Fruit fly (Drosophila melanogaster) whole organism, embryonic: ENCODE measurements around the gene mRpS7.

ENCODE experiments used
- Aef1 ChIP-seq: fragments of 200-800 bp; sonication (Bioruptor generic); IDR thresholded peaks from 3 replicates; pipeline ENCODE4 v1.3.6; 2022; ENCODE audit warnings: missing biosample characterization, missing genetic modification characterization
- Atf3 ChIP-seq: fragments of 200-800 bp; sonication (Bioruptor generic); optimal IDR thresholded peaks from 3 replicates; lab custom pipeline; 2016; ENCODE audit warnings: missing biosample characterization, missing genetic modification characterization
- BEAF-32 ChIP-seq: fragments of 200-800 bp; sonication (Bioruptor generic); optimal IDR thresholded peaks from 3 replicates; lab custom pipeline; 2017; ENCODE audit warnings: missing biosample characterization, missing genetic modification characterization, mild to moderate bottlenecking, moderate library complexity, missing genetic modification reagents
- CG10209 ChIP-seq: fragments of 200-800 bp; sonication (Bioruptor generic); optimal IDR thresholded peaks from 3 replicates; lab custom pipeline; 2017; ENCODE audit warnings: missing biosample characterization, mild to moderate bottlenecking, missing genetic modification characterization, missing genetic modification reagents
- CG1024 ChIP-seq: fragments of 200-800 bp; sonication (Bioruptor generic); IDR thresholded peaks from 2 replicates; pipeline ENCODE4 v1.3.6; 2022; ENCODE audit warnings: missing biosample characterization, missing genetic modification characterization
- CG14860 ChIP-seq: fragments of 200-800 bp; sonication (Bioruptor generic); IDR thresholded peaks from 3 replicates; pipeline ENCODE4 v1.3.6; 2022; ENCODE audit warnings: missing biosample characterization, missing genetic modification characterization; ENCODE audit not compliant: partially characterized antibody
- CG15514 ChIP-seq: fragments of 200-800 bp; sonication (Bioruptor generic); optimal IDR thresholded peaks from 3 replicates; lab custom pipeline; 2017; ENCODE audit warnings: missing biosample characterization, missing genetic modification characterization, mild to moderate bottlenecking, moderate library complexity, missing genetic modification reagents
- CG1603 ChIP-seq: fragments of 200-800 bp; sonication (Bioruptor generic); optimal IDR thresholded peaks from 2 replicates; lab custom pipeline; 2019; ENCODE audit warnings: missing biosample characterization, mild to moderate bottlenecking, missing genetic modification characterization, moderate library complexity
- CG16863 ChIP-seq: fragments of 200-800 bp; sonication (Bioruptor generic); optimal IDR thresholded peaks from 3 replicates; lab custom pipeline; 2016; ENCODE audit warnings: missing biosample characterization, missing genetic modification characterization
- CG17361 ChIP-seq: fragments of 200-800 bp; sonication (Bioruptor generic); IDR thresholded peaks from 3 replicates; pipeline ENCODE4 v1.3.6; 2022; ENCODE audit warnings: missing biosample characterization, missing genetic modification characterization
- CG18262 ChIP-seq: fragments of 200-800 bp; optimal IDR thresholded peaks from 3 replicates; lab custom pipeline; 2019; ENCODE audit warnings: missing biosample characterization, mild to moderate bottlenecking, missing genetic modification characterization, moderate library complexity
- CG18599 ChIP-seq: fragments of 200-800 bp; sonication (Bioruptor generic); optimal IDR thresholded peaks from 3 replicates; lab custom pipeline; 2017; ENCODE audit warnings: missing biosample characterization, missing genetic modification characterization, mild to moderate bottlenecking, moderate library complexity, missing genetic modification reagents
- CG2202 ChIP-seq: fragments of 200-800 bp; sonication (Bioruptor generic); optimal IDR thresholded peaks from 2 replicates; lab custom pipeline; 2018; ENCODE audit warnings: missing biosample characterization, mild to moderate bottlenecking, missing genetic modification characterization
- CG3065 ChIP-seq: fragments of 200-800 bp; sonication (Bioruptor generic); optimal IDR thresholded peaks from 2 replicates; lab custom pipeline; 2016; ENCODE audit warnings: missing biosample characterization, missing genetic modification characterization
- CG31224 ChIP-seq: fragments of 200-800 bp; sonication (Bioruptor generic); IDR thresholded peaks from 2 replicates; pipeline ENCODE4 v1.3.6; 2022; ENCODE audit warnings: missing biosample characterization, missing genetic modification characterization
- CG4730 ChIP-seq: fragments of 200-800 bp; sonication (Bioruptor generic); IDR thresholded peaks from 2 replicates; pipeline ENCODE4 v1.3.6; 2022; ENCODE audit warnings: missing biosample characterization, missing genetic modification characterization
- CG7963 ChIP-seq: fragments of 200-800 bp; sonication (Bioruptor generic); IDR thresholded peaks from 3 replicates; pipeline ENCODE4 v1.3.6; 2022; ENCODE audit warnings: missing biosample characterization, missing genetic modification characterization; ENCODE audit not compliant: partially characterized antibody
- CG8388 ChIP-seq: fragments of 200-800 bp; sonication (Bioruptor generic); optimal IDR thresholded peaks from 2 replicates; lab custom pipeline; 2019; ENCODE audit warnings: missing biosample characterization, mild to moderate bottlenecking, missing genetic modification characterization, moderate library complexity
- CG9215 ChIP-seq: fragments of 200-800 bp; sonication (Bioruptor generic); IDR thresholded peaks from 2 replicates; pipeline ENCODE4 v1.3.6; 2022; ENCODE audit warnings: missing biosample characterization, missing genetic modification characterization
- Dll ChIP-seq: fragments of 200-800 bp; sonication (Bioruptor generic); IDR thresholded peaks from 4 replicates; pipeline ENCODE4 v1.3.6; 2022; ENCODE audit warnings: missing biosample characterization, missing genetic modification characterization; ENCODE audit not compliant: partially characterized antibody
- Doc2 ChIP-seq: fragments of 200-800 bp; sonication (Bioruptor generic); IDR thresholded peaks from 2 replicates; pipeline ENCODE4 v1.3.6; 2022; ENCODE audit warnings: missing biosample characterization, missing genetic modification characterization
- HLHmδ ChIP-seq: fragments of 200-800 bp; sonication (Bioruptor generic); optimal IDR thresholded peaks from 2 replicates; lab custom pipeline; 2018; ENCODE audit warnings: missing biosample characterization, mild to moderate bottlenecking, missing genetic modification characterization, moderate library complexity
- Lhr ChIP-seq: fragments of 200-800 bp; sonication (Bioruptor generic); optimal IDR thresholded peaks from 3 replicates; lab custom pipeline; 2017; ENCODE audit warnings: mild to moderate bottlenecking, missing biosample characterization, missing genetic modification reagents, missing genetic modification characterization
- MESR4 ChIP-seq: fragments of 200-800 bp; sonication (Bioruptor generic); optimal IDR thresholded peaks from 2 replicates; lab custom pipeline; 2018; ENCODE audit warnings: missing biosample characterization, mild to moderate bottlenecking, missing genetic modification characterization, moderate library complexity
- Med ChIP-seq: fragments of 200-800 bp; sonication (Bioruptor generic); peaks from one replicate; lab custom pipeline; 2016; ENCODE audit warnings: missing biosample characterization, missing genetic modification characterization, mild to moderate bottlenecking, inconsistent platforms, moderate library complexity
- NC2β ChIP-seq: fragments of 200-800 bp; sonication (Bioruptor generic); optimal IDR thresholded peaks from 2 replicates; lab custom pipeline; 2016; ENCODE audit warnings: missing biosample characterization, missing genetic modification characterization
- Neu2 ChIP-seq: fragments of 200-800 bp; sonication (Bioruptor generic); optimal IDR thresholded peaks from 3 replicates; lab custom pipeline; 2016; ENCODE audit warnings: missing biosample characterization, missing genetic modification characterization, borderline replicate concordance
- Opbp ChIP-seq: fragments of 200-800 bp; sonication (Bioruptor generic); IDR thresholded peaks from 3 replicates; pipeline ENCODE4 v1.3.6; 2022; ENCODE audit warnings: missing biosample characterization, missing genetic modification characterization; ENCODE audit not compliant: partially characterized antibody
- Pdp1 ChIP-seq, 2 experiments: fragments of 200-800 bp; sonication (Bioruptor generic); optimal IDR thresholded peaks; 3 replicates each; lab custom pipeline; 2016; ENCODE audit warnings: missing biosample characterization in 2 of 2, missing genetic modification characterization in 2 of 2, mild to moderate bottlenecking in 1 of 2, moderate library complexity in 1 of 2
- Ravus ChIP-seq: fragments of 200-800 bp; sonication (Bioruptor generic); IDR thresholded peaks from 2 replicates; pipeline ENCODE4 v1.3.6; 2022; ENCODE audit warnings: missing biosample characterization, missing genetic modification characterization
- al ChIP-seq: fragments of 200-800 bp; sonication (Bioruptor generic); IDR thresholded peaks from 2 replicates; pipeline ENCODE4 v1.3.6; 2022; ENCODE audit warnings: missing biosample characterization, missing genetic modification characterization
- ato ChIP-seq: fragments of 200-800 bp; sonication (Bioruptor generic); IDR thresholded peaks from 2 replicates; pipeline ENCODE4 v1.3.6; 2022; ENCODE audit warnings: missing biosample characterization, missing genetic modification characterization; ENCODE audit not compliant: partially characterized antibody
- bbx ChIP-seq: fragments of 200-800 bp; sonication (Bioruptor generic); IDR thresholded peaks from 2 replicates; pipeline ENCODE4 v1.3.6; 2022; ENCODE audit warnings: missing biosample characterization, missing genetic modification characterization; ENCODE audit not compliant: partially characterized antibody
- bcd ChIP-seq: fragments of 200-800 bp; sonication (Bioruptor generic); optimal IDR thresholded peaks from 2 replicates; lab custom pipeline; 2017; ENCODE audit warnings: missing biosample characterization, mild to moderate bottlenecking, missing genetic modification characterization
- bsh ChIP-seq, 2 experiments: fragments of 200-800 bp; sonication (Bioruptor generic); optimal IDR thresholded peaks; 2 replicates each; lab custom pipeline; 2017 to 2018; ENCODE audit warnings: mild to moderate bottlenecking in 2 of 2, missing biosample characterization in 2 of 2, missing genetic modification characterization in 2 of 2, moderate library complexity in 1 of 2
- dan ChIP-seq: fragments of 200-800 bp; sonication (Bioruptor generic); IDR thresholded peaks from 2 replicates; pipeline ENCODE4 v1.3.6; 2022; ENCODE audit warnings: missing biosample characterization, missing genetic modification characterization
- gfzf ChIP-seq: fragments of 200-800 bp; sonication (Bioruptor generic); optimal IDR thresholded peaks from 2 replicates; lab custom pipeline; 2016; ENCODE audit warnings: missing biosample characterization, mild to moderate bottlenecking, missing genetic modification characterization, moderate library complexity
- insv ChIP-seq, 2 experiments: fragments of 200-800 bp; sonication (Bioruptor generic); optimal IDR thresholded peaks; 3 replicates each; lab custom pipeline; 2016 to 2018; ENCODE audit warnings: missing biosample characterization in 2 of 2, missing genetic modification characterization in 2 of 2
- jigr1 ChIP-seq: fragments of 200-800 bp; sonication (Bioruptor generic); IDR thresholded peaks from 3 replicates; pipeline ENCODE4 v1.3.6; 2022; ENCODE audit warnings: missing biosample characterization, missing genetic modification characterization
- mam ChIP-seq: fragments of 200-800 bp; sonication (Bioruptor generic); optimal IDR thresholded peaks from 3 replicates; lab custom pipeline; 2016; ENCODE audit warnings: missing biosample characterization, missing genetic modification characterization
- nerfin-2 ChIP-seq: fragments of 200-800 bp; sonication (Bioruptor generic); IDR thresholded peaks from 2 replicates; pipeline ENCODE4 v1.3.6; 2022; ENCODE audit warnings: missing biosample characterization, missing genetic modification characterization; ENCODE audit not compliant: partially characterized antibody
- nmo ChIP-seq: fragments of 200-800 bp; sonication (Bioruptor generic); optimal IDR thresholded peaks from 2 replicates; lab custom pipeline; 2018; ENCODE audit warnings: missing biosample characterization, mild to moderate bottlenecking, missing genetic modification characterization, moderate library complexity
- pb ChIP-seq: fragments of 200-800 bp; sonication (Bioruptor generic); optimal IDR thresholded peaks from 3 replicates; lab custom pipeline; 2016; ENCODE audit warnings: missing biosample characterization, missing genetic modification characterization
- pzg ChIP-seq: fragments of 200-800 bp; sonication (Bioruptor generic); optimal IDR thresholded peaks from 3 replicates; lab custom pipeline; 2018; ENCODE audit warnings: missing biosample characterization, mild to moderate bottlenecking, missing genetic modification characterization, moderate library complexity
- sim ChIP-seq: fragments of 200-800 bp; sonication (Bioruptor generic); IDR thresholded peaks from 2 replicates; pipeline ENCODE4 v1.3.6; 2022; ENCODE audit warnings: missing biosample characterization, missing genetic modification characterization
- wek ChIP-seq: fragments of 200-800 bp; sonication (Bioruptor generic); optimal IDR thresholded peaks from 3 replicates; lab custom pipeline; 2018; ENCODE audit warnings: missing biosample characterization, mild to moderate bottlenecking, missing genetic modification characterization, moderate library complexity
- yki ChIP-seq: fragments of >200 bp; optimal IDR thresholded peaks from 3 replicates; lab custom pipeline; 2018
- zen2 ChIP-seq: fragments of 200-800 bp; sonication (Bioruptor generic); IDR thresholded peaks from 3 replicates; pipeline ENCODE4 v1.3.6; 2022; ENCODE audit warnings: missing biosample characterization, missing genetic modification characterization; ENCODE audit not compliant: partially characterized antibody

Gene mRpS7

dm6 chr2L:10344029-10344606 is 42.3 kb upstream of the mRpS7 start, which contains the start of gene Frmd5 (continued):
- TF ChIP-seq bcd (GFP tag; lab: Kevin White, UChicago) (no peak), gfzf (GFP tag; lab: Kevin White, UChicago) (peak; percentile 46), HLHmδ (GFP tag; lab: Kevin White, UChicago) (no peak), insv (GFP tag; optimal IDR thresholded peaks at IDR 0.05; lab: Kevin White, UChicago) (no peak), nmo (GFP tag; lab: Kevin White, UChicago) (no peak), Doc2 (no peak), CG17361 (GFP tag; lab: Robert Waterston, UW) (no peak), Neu2 (peak; percentile 62), pb (no peak), zen2 (GFP tag; lab: Robert Waterston, UW) (0 out of 3 replicates have a peak, but pooled peaks have one; percentile 28), wek (GFP tag; lab: Kevin White, UChicago) (peak; percentile 91), MESR4 (GFP tag; lab: Kevin White, UChicago) (peak; percentile 6), pzg (GFP tag; lab: Kevin White, UChicago) (peak; percentile 22), CG1024 (no peak), NC2β (GFP tag; lab: Kevin White, UChicago) (no peak), CG1603 (tag; lab: Kevin White, UChicago) (peak; percentile 5), CG3065 (GFP tag; lab: Kevin White, UChicago) (no peak), Med (GFP tag; lab: Kevin White, UChicago) (peak; percentile 23), sim (GFP tag; lab: Robert Waterston, UW) (no peak), CG16863 (GFP tag; lab: Kevin White, UChicago) (no peak), CG31224 (GFP tag; lab: Robert Waterston, UW) (no peak), mam (GFP tag; lab: Kevin White, UChicago) (no peak), CG2202 (tag; lab: Kevin White, UChicago) (no peak), Aef1 (GFP tag; lab: Robert Waterston, UW) (no peak), Atf3 (GFP tag; lab: Kevin White, UChicago) (no peak), jigr1 (GFP tag; lab: Robert Waterston, UW) (no peak), CG7963 (no peak; the same call in 2 of the 3 replicates), Ravus (GFP tag; lab: Robert Waterston, UW) (no peak), Pdp1 (GFP tag; optimal IDR thresholded peaks at IDR 0.05; lab: Kevin White, UChicago) (no peak), CG15514 (GFP tag; lab: Kevin White, UChicago) (peak; percentile 74), al (GFP tag; lab: Robert Waterston, UW) (no peak), dan (GFP tag; lab: Robert Waterston, UW) (no peak), bsh (GFP tag; optimal IDR thresholded peaks at IDR 0.05; lab: Kevin White, UChicago) (no peak), ato (GFP tag; lab: Robert Waterston, UW) (0 out of 2 replicates have a peak, but pooled peaks have one; percentile 29), CG8388 (GFP tag; lab: Kevin White, UChicago) (peak; percentile 5), CG10209 (no peak), CG4730 (GFP tag; lab: Robert Waterston, UW) (no peak), CG18262 (tag; lab: Kevin White, UChicago) (no peak), Lhr (no peak), Opbp (peak; percentile 67; the same call in 2 of the 3 replicates), CG18599 (GFP tag; lab: Kevin White, UChicago) (no peak), Dll (GFP tag; lab: Robert Waterston, UW) (peak; percentile 66; the same call in 2 of the 4 replicates), bbx (GFP tag; lab: Robert Waterston, UW) (peak; percentile 37; the same call in 1 of the 2 replicates), CG14860 (GFP tag; lab: Robert Waterston, UW) (peak; percentile 65), CG9215 (no peak), nerfin-2 (GFP tag; lab: Robert Waterston, UW) (peak; percentile 50; the same call in 1 of the 2 replicates), yki (lab: Kevin White, UChicago) (no peak), BEAF-32 (peak; percentile 21)
